Fruit fly (Drosophila melanogaster): Measurements from ENCODE around the gene Elovl7.

The Elovl7 gene

dm6 chr3R:8013121-8014009 lies 17.7 kb upstream of the Elovl7 start, which contains the start of the genes CG10435 and Pbp95 (continued):
- TF ChIP-seq CG1603 (tag; optimal IDR thresholded peaks at IDR 0.05) (no peak), CG11247 (GFP tag; IDR thresholded peaks at IDR 0.05) (peak; percentile 51; the same call in 1 of the 2 replicates), CG10979 (tag; optimal IDR thresholded peaks at IDR 0.05) (peak; percentile 18), sob (GFP tag; IDR thresholded peaks at IDR 0.05) (peak; percentile 72), pb (GFP tag; optimal IDR thresholded peaks at IDR 0.05) (no peak), wek (GFP tag; optimal IDR thresholded peaks at IDR 0.05) (peak; percentile 88), CG3995 (GFP tag; optimal IDR thresholded peaks at IDR 0.05) (peak; percentile 57), CG12219 (GFP tag; optimal IDR thresholded peaks at IDR 0.05) (no peak), ap (GFP tag; IDR thresholded peaks at IDR 0.05) (0 out of 2 replicates have a peak, but pooled peaks have one; percentile 13), crp (GFP tag; optimal IDR thresholded peaks at IDR 0.05) (peak; percentile 35 to 88), dimm (GFP tag; IDR thresholded peaks at IDR 0.05) (no peak), Hr3 (GFP tag; optimal IDR thresholded peaks at IDR 0.05) (peak; percentile 49), mam (GFP tag; optimal IDR thresholded peaks at IDR 0.05) (peak; percentile 82), p53 (GFP tag; optimal IDR thresholded peaks at IDR 0.05) (peak; percentile 24), CG5953 (GFP tag; IDR thresholded peaks at IDR 0.05) (0 out of 2 replicates have a peak, but pooled peaks have one; percentile 33), CG30431 (GFP tag; optimal IDR thresholded peaks at IDR 0.05) (peak; percentile 7), ftz-f1 (GFP tag; optimal IDR thresholded peaks at IDR 0.05) (no peak), Oaz (GFP tag; IDR thresholded peaks at IDR 0.05) (peak; percentile 43), pita (GFP tag; optimal IDR thresholded peaks at IDR 0.05) (no peak), Poxn (GFP tag; IDR thresholded peaks at IDR 0.05) (no peak), gem (tag; optimal IDR thresholded peaks at IDR 0.05) (no peak), hkb (optimal IDR thresholded peaks at IDR 0.05) (no peak), hkb (GFP tag; IDR thresholded peaks at IDR 0.05) (no peak), hb (GFP tag; IDR thresholded peaks at IDR 0.05; ENCODE audit: partially characterized antibody) (peak; percentile 62; the same call in 1 of the 3 replicates), stwl (tag; optimal IDR thresholded peaks at IDR 0.05) (peak; percentile 13), CG9215 (GFP tag; IDR thresholded peaks at IDR 0.05) (peak; percentile 62), Ets97D (GFP tag; optimal IDR thresholded peaks at IDR 0.05) (peak; percentile 51), CG18476 (GFP tag; optimal IDR thresholded peaks at IDR 0.05) (peak; percentile 39), CG1529 (GFP tag; optimal IDR thresholded peaks at IDR 0.05) (no peak), CG2120 (GFP tag; optimal IDR thresholded peaks at IDR 0.05) (peak; percentile 73), HHEX (GFP tag; optimal IDR thresholded peaks at IDR 0.05) (peak; percentile 21), Nf-YB (GFP tag; optimal IDR thresholded peaks at IDR 0.05) (no peak), zfh1 (GFP tag; IDR thresholded peaks at IDR 0.05) (peak; percentile 72), Abd-B (GFP tag; optimal IDR thresholded peaks at IDR 0.05) (peak; percentile 37), az2 (GFP tag; optimal IDR thresholded peaks at IDR 0.05) (peak; percentile 54), Jarid2 (GFP tag; optimal IDR thresholded peaks at IDR 0.05) (no peak), lbe (GFP tag; optimal IDR thresholded peaks at IDR 0.05) (peak; percentile 58), sim (GFP tag; IDR thresholded peaks at IDR 0.05) (no peak), MBD-R2 (GFP tag; IDR thresholded peaks at IDR 0.05) (peak; percentile 79), ttk (GFP tag; IDR thresholded peaks at IDR 0.05) (no peak), unpg (GFP tag; optimal IDR thresholded peaks at IDR 0.05) (no peak), Spps (tag; optimal IDR thresholded peaks at IDR 0.05) (no peak), CG32772 (GFP tag; IDR thresholded peaks at IDR 0.05) (peak; percentile 48; the same call in 1 of the 2 replicates), Xrp1 (GFP tag; IDR thresholded peaks at IDR 0.05) (peak; percentile 53; the same call in 1 of the 2 replicates), CG2889 (GFP tag; IDR thresholded peaks at IDR 0.05) (peak; percentile 39; the same call in 1 of the 3 replicates), so (GFP tag; IDR thresholded peaks at IDR 0.05) (no peak), Ravus (GFP tag; IDR thresholded peaks at IDR 0.05) (no peak), CG3847 (GFP tag; IDR thresholded peaks at IDR 0.05) (peak; percentile 60), H2.0 (GFP tag; IDR thresholded peaks at IDR 0.05) (peak; percentile 58; the same call in 1 of the 2 replicates), dmrt99B (tag; optimal IDR thresholded peaks at IDR 0.05) (no peak)

Measured in whole organism, embryonic.